Worm (Caenorhabditis elegans) whole organism, L4/young adult: ENCODE results near the gene R05A10.7.

ENCODE experiments used
- W03F9.2 ChIP-seq: fragments of 150-350 bp; optimal IDR thresholded peaks from 2 replicates; lab custom pipeline; 2014; ENCODE audit warnings: missing biosample characterization, missing genetic modification characterization
- dao-5 ChIP-seq: sonication (generic microtip); optimal IDR thresholded peaks from 2 replicates; lab custom pipeline; 2016; ENCODE audit warnings: missing genotype, missing genetic modification characterization, moderate library complexity, missing compliant biosample characterization
- him-1 ChIP-seq: sonication (generic microtip); optimal IDR thresholded peaks from 2 replicates; lab custom pipeline; 2016; ENCODE audit warnings: missing genotype, missing genetic modification reagents, missing genetic modification characterization, missing compliant biosample characterization

The R05A10.7 gene

ce11 chrIV:14153261-14153660, 9.4 kb downstream of the R05A10.7 start, which contains the start of gene oac-38:
Gene oac-38, minus strand, starts transcription at chrIV:14153361.
- TF ChIP-seq W03F9.2 (tag; lab: Kevin White, UChicago) (no peak), dao-5 (tag; lab: Kevin White, UChicago) (no peak), him-1 (tag; lab: Kevin White, UChicago) (no peak)

- TF ChIP-seq dao-5 (tag; lab: Kevin White, UChicago) (no peak), him-1 (tag; lab: Kevin White, UChicago) (no peak), W03F9.2 (tag; lab: Kevin White, UChicago) (no peak)
These were observed 17.1 kb downstream of the R05A10.7 start, which contains the start of gene oac-37 for ce11 chrIV:14145594-14145993. Gene oac-37, plus strand, starts transcription at chrIV:14145894.

ce11 chrIV:14143042-14143441, 19.6 kb downstream of the R05A10.7 start:
- no peak for TF ChIP-seq W03F9.2 (tag; lab: Kevin White, UChicago)
- no peak for TF ChIP-seq dao-5 (tag; lab: Kevin White, UChicago)
- TF ChIP-seq him-1 (tag; lab: Kevin White, UChicago): no peak

- TF ChIP-seq him-1 (tag; lab: Kevin White, UChicago) (no peak), W03F9.2 (tag; lab: Kevin White, UChicago) (no peak), dao-5 (tag; lab: Kevin White, UChicago) (no peak)
These were observed 25.6 kb downstream of the R05A10.7 start, which contains the start of gene srz-31 for ce11 chrIV:14137063-14137462. Gene srz-31, plus strand, starts transcription at chrIV:14137363.

- TF ChIP-seq W03F9.2 (tag; lab: Kevin White, UChicago) (no peak), dao-5 (tag; lab: Kevin White, UChicago) (no peak), him-1 (tag; lab: Kevin White, UChicago) (no peak)
These were observed 29.3 kb downstream of the R05A10.7 start for ce11 chrIV:14133400-14133799.

ce11 chrIV:14131770-14132169, 30.9 kb downstream of the R05A10.7 start, which contains the start of gene srz-59:
Gene srz-59, plus strand, starts transcription at chrIV:14132070.
- TF ChIP-seq W03F9.2 (tag; lab: Kevin White, UChicago): no peak
- TF ChIP-seq dao-5 (tag; lab: Kevin White, UChicago): no peak
- TF ChIP-seq him-1 (tag; lab: Kevin White, UChicago): no peak

- TF ChIP-seq W03F9.2 (tag; lab: Kevin White, UChicago) (no peak), dao-5 (tag; lab: Kevin White, UChicago) (no peak)
These were observed 33.6 kb downstream of the R05A10.7 start, which contains the start of gene srz-42 for ce11 chrIV:14129091-14129490. Gene srz-42, plus strand, starts transcription at chrIV:14129391.

- TF ChIP-seq W03F9.2 (tag; lab: Kevin White, UChicago) (no peak), dao-5 (tag; lab: Kevin White, UChicago) (no peak), him-1 (tag; lab: Kevin White, UChicago) (no peak)
These were observed 34.7 kb downstream of the R05A10.7 start, which contains the start of gene H12I19.115 for ce11 chrIV:14127805-14128610. Gene H12I19.115, minus strand, starts transcription at chrIV:14127855.

ce11 chrIV:14123956-14124355, 38.7 kb downstream of the R05A10.7 start, which contains the start of gene nkcc-1:
Gene nkcc-1, minus strand, starts transcription at chrIV:14124056.
- TF ChIP-seq him-1 (tag; lab: Kevin White, UChicago): no peak
- TF ChIP-seq dao-5 (tag; lab: Kevin White, UChicago): no peak
- no peak for TF ChIP-seq W03F9.2 (tag; lab: Kevin White, UChicago)

ce11 chrIV:14119327-14119726, 43.3 kb downstream of the R05A10.7 start:
- TF ChIP-seq him-1 (tag; lab: Kevin White, UChicago) (no peak), dao-5 (tag; lab: Kevin White, UChicago) (no peak), W03F9.2 (tag; lab: Kevin White, UChicago) (no peak)

- TF ChIP-seq W03F9.2 (tag; lab: Kevin White, UChicago) (peak; percentile 45), dao-5 (tag; lab: Kevin White, UChicago) (no peak)
These were observed 47.1 kb downstream of the R05A10.7 start for ce11 chrIV:14115556-14115955.

ce11 chrIV:14115045-14115444, 47.6 kb downstream of the R05A10.7 start:
- no peak for TF ChIP-seq dao-5 (tag; lab: Kevin White, UChicago)

ce11 chrIV:14114357-14114756, 48.3 kb downstream of the R05A10.7 start:
- TF ChIP-seq W03F9.2 (tag; lab: Kevin White, UChicago) (no peak), dao-5 (tag; lab: Kevin White, UChicago) (no peak), him-1 (tag; lab: Kevin White, UChicago) (no peak)

- TF ChIP-seq him-1 (tag; lab: Kevin White, UChicago) (no peak), dao-5 (tag; lab: Kevin White, UChicago) (no peak), W03F9.2 (tag; lab: Kevin White, UChicago) (no peak)
These were observed 49.1 kb downstream of the R05A10.7 start for ce11 chrIV:14113621-14114020.
